Fruit fly (Drosophila melanogaster) whole organism, embryonic: Measurements from ENCODE around the gene Trim9.

ENCODE experiments used
- CG10366 ChIP-seq: fragments of 200-800 bp; sonication (Bioruptor generic); IDR thresholded peaks from 2 replicates; pipeline ENCODE4 v1.3.6; 2022; ENCODE audit warnings: missing biosample characterization, missing genetic modification characterization
- CG11093 ChIP-seq: fragments of 200-800 bp; sonication (Bioruptor generic); IDR thresholded peaks from 3 replicates; pipeline ENCODE4 v1.3.6; 2022; ENCODE audit warnings: missing biosample characterization, missing genetic modification characterization
- CG11696 ChIP-seq: fragments of 200-800 bp; sonication (Bioruptor generic); IDR thresholded peaks from 2 replicates; pipeline ENCODE4 v1.3.6; 2022; ENCODE audit warnings: missing biosample characterization, missing genetic modification characterization
- CG12104 ChIP-seq: fragments of 200-800 bp; sonication (Bioruptor generic); optimal IDR thresholded peaks from 3 replicates; lab custom pipeline; 2016; ENCODE audit warnings: missing biosample characterization, missing genetic modification characterization
- CG13296 ChIP-seq: fragments of 200-800 bp; sonication (Bioruptor generic); optimal IDR thresholded peaks from 3 replicates; lab custom pipeline; 2018; ENCODE audit warnings: missing biosample characterization, mild to moderate bottlenecking, missing genetic modification characterization
- CG13424 ChIP-seq: fragments of 200-800 bp; sonication (Bioruptor generic); optimal IDR thresholded peaks from 2 replicates; lab custom pipeline; 2019; ENCODE audit warnings: missing biosample characterization, mild to moderate bottlenecking, missing genetic modification characterization, moderate library complexity
- CG13775 ChIP-seq: fragments of 200-800 bp; sonication (Bioruptor generic); optimal IDR thresholded peaks from 3 replicates; lab custom pipeline; 2017; ENCODE audit warnings: missing biosample characterization, mild to moderate bottlenecking, missing genetic modification characterization
- CG14710 ChIP-seq: fragments of 200-800 bp; sonication (Bioruptor generic); optimal IDR thresholded peaks from 3 replicates; lab custom pipeline; 2019; ENCODE audit warnings: missing biosample characterization, mild to moderate bottlenecking, missing genetic modification characterization, moderate library complexity
- CG1603 ChIP-seq: fragments of 200-800 bp; sonication (Bioruptor generic); optimal IDR thresholded peaks from 2 replicates; lab custom pipeline; 2019; ENCODE audit warnings: missing biosample characterization, mild to moderate bottlenecking, missing genetic modification characterization, moderate library complexity
- CG2199 ChIP-seq: fragments of 200-800 bp; sonication (Bioruptor generic); IDR thresholded peaks from 3 replicates; pipeline ENCODE4 v1.3.6; 2022; ENCODE audit warnings: missing biosample characterization, missing genetic modification characterization
- CG30403 ChIP-seq: fragments of 200-800 bp; sonication (Bioruptor generic); optimal IDR thresholded peaks from 3 replicates; lab custom pipeline; 2016; ENCODE audit warnings: missing biosample characterization, missing genetic modification characterization
- CG34224 ChIP-seq: fragments of 200-800 bp; sonication (Bioruptor generic); IDR thresholded peaks from 3 replicates; pipeline ENCODE4 v1.3.6; 2022; ENCODE audit warnings: missing biosample characterization, missing genetic modification characterization; ENCODE audit not compliant: partially characterized antibody
- CG4854 ChIP-seq: fragments of 200-800 bp; sonication (Bioruptor generic); optimal IDR thresholded peaks from 2 replicates; lab custom pipeline; 2016; ENCODE audit warnings: missing biosample characterization, missing genetic modification characterization, inconsistent platforms
- CG6175 ChIP-seq: fragments of 200-800 bp; sonication (Bioruptor generic); IDR thresholded peaks from 3 replicates; pipeline ENCODE4 v1.3.6; 2022; ENCODE audit warnings: missing biosample characterization, missing genetic modification characterization
- CG7357 ChIP-seq: fragments of 200-800 bp; sonication (Bioruptor generic); IDR thresholded peaks from 3 replicates; pipeline ENCODE4 v1.3.6; 2022; ENCODE audit warnings: missing biosample characterization, missing genetic modification characterization
- CHES-1-like ChIP-seq: fragments of 200-800 bp; sonication (Bioruptor generic); optimal IDR thresholded peaks from 2 replicates; lab custom pipeline; 2016; ENCODE audit warnings: missing biosample characterization, missing genetic modification characterization
- CkIIα-i1 ChIP-seq: fragments of 200-800 bp; sonication (Bioruptor generic); IDR thresholded peaks from 2 replicates; pipeline ENCODE4 v1.3.6; 2022; ENCODE audit warnings: missing biosample characterization, missing genetic modification characterization
- CrebB ChIP-seq: fragments of 200-800 bp; sonication (Bioruptor generic); optimal IDR thresholded peaks from 3 replicates; lab custom pipeline; 2018; ENCODE audit warnings: missing biosample characterization, mild to moderate bottlenecking, missing genetic modification characterization
- Dbx ChIP-seq: fragments of 200-800 bp; sonication (Bioruptor generic); IDR thresholded peaks from 3 replicates; pipeline ENCODE4 v1.3.6; 2022; ENCODE audit warnings: missing biosample characterization, missing genetic modification characterization
- Dref ChIP-seq: fragments of 200-800 bp; sonication (Bioruptor generic); IDR thresholded peaks from 2 replicates; pipeline ENCODE4 v1.3.6; 2022; ENCODE audit warnings: missing biosample characterization, missing genetic modification characterization
- Elba2 ChIP-seq: fragments of 200-800 bp; sonication (Bioruptor generic); optimal IDR thresholded peaks from 3 replicates; lab custom pipeline; 2016; ENCODE audit warnings: missing biosample characterization, missing genetic modification characterization
- HLH4C ChIP-seq: fragments of 200-800 bp; sonication (Bioruptor generic); IDR thresholded peaks from 3 replicates; pipeline ENCODE4 v1.3.6; 2022; ENCODE audit warnings: missing biosample characterization, missing genetic modification characterization; ENCODE audit not compliant: partially characterized antibody
- HLHmδ ChIP-seq: fragments of 200-800 bp; sonication (Bioruptor generic); optimal IDR thresholded peaks from 2 replicates; lab custom pipeline; 2018; ENCODE audit warnings: missing biosample characterization, mild to moderate bottlenecking, missing genetic modification characterization, moderate library complexity
- Med ChIP-seq: fragments of 200-800 bp; sonication (Bioruptor generic); peaks from one replicate; lab custom pipeline; 2016; ENCODE audit warnings: missing biosample characterization, missing genetic modification characterization, mild to moderate bottlenecking, inconsistent platforms, moderate library complexity
- Meics ChIP-seq: fragments of 200-800 bp; sonication (Bioruptor generic); optimal IDR thresholded peaks from 2 replicates; lab custom pipeline; 2017; ENCODE audit warnings: missing biosample characterization, mild to moderate bottlenecking, missing genetic modification characterization
- NFAT ChIP-seq: fragments of 200-800 bp; sonication (Bioruptor generic); IDR thresholded peaks from 2 replicates; pipeline ENCODE4 v1.3.6; 2022; ENCODE audit warnings: missing biosample characterization, missing genetic modification characterization
- NK7.1 ChIP-seq: fragments of 200-800 bp; sonication (Bioruptor generic); optimal IDR thresholded peaks from 3 replicates; lab custom pipeline; 2016; ENCODE audit warnings: missing biosample characterization, missing genetic modification characterization
- Neu2 ChIP-seq: fragments of 200-800 bp; sonication (Bioruptor generic); optimal IDR thresholded peaks from 3 replicates; lab custom pipeline; 2016; ENCODE audit warnings: missing biosample characterization, missing genetic modification characterization, borderline replicate concordance
- Oaz ChIP-seq: fragments of 200-800 bp; sonication (Bioruptor generic); IDR thresholded peaks from 2 replicates; pipeline ENCODE4 v1.3.6; 2022; ENCODE audit warnings: missing biosample characterization, missing genetic modification characterization
- Ravus ChIP-seq: fragments of 200-800 bp; sonication (Bioruptor generic); IDR thresholded peaks from 2 replicates; pipeline ENCODE4 v1.3.6; 2022; ENCODE audit warnings: missing biosample characterization, missing genetic modification characterization
- Sox100B ChIP-seq: fragments of 200-800 bp; sonication (Bioruptor generic); optimal IDR thresholded peaks from 3 replicates; lab custom pipeline; 2018; ENCODE audit warnings: missing biosample characterization, mild to moderate bottlenecking, missing genetic modification characterization
- Trl ChIP-seq, 3 experiments: fragments of >200 bp in 2 of 3; fragments of 200-800 bp in 1 of 3; sonication (Bioruptor generic) in 1 of 3; optimal IDR thresholded peaks; 2 replicates in 1 of 3; 3 replicates in 2 of 3; lab custom pipeline; 2016 to 2017; ENCODE audit warnings: missing biosample characterization in 1 of 3, missing genetic modification characterization in 1 of 3
- abd-A ChIP-seq: fragments of 200-800 bp; sonication (Bioruptor generic); optimal IDR thresholded peaks from 3 replicates; lab custom pipeline; 2019; ENCODE audit warnings: missing biosample characterization, mild to moderate bottlenecking, missing genetic modification characterization, moderate library complexity
- ap ChIP-seq: fragments of 200-800 bp; sonication (Bioruptor generic); IDR thresholded peaks from 2 replicates; pipeline ENCODE4 v1.3.6; 2022; ENCODE audit warnings: missing biosample characterization, missing genetic modification characterization
- br ChIP-seq: fragments of >200 bp; optimal IDR thresholded peaks from 2 replicates; lab custom pipeline; 2017
- cg ChIP-seq: fragments of 200-800 bp; sonication (Bioruptor generic); optimal IDR thresholded peaks from 3 replicates; lab custom pipeline; 2019; ENCODE audit warnings: missing biosample characterization, mild to moderate bottlenecking, missing genetic modification characterization, moderate library complexity
- dan ChIP-seq: fragments of 200-800 bp; sonication (Bioruptor generic); IDR thresholded peaks from 2 replicates; pipeline ENCODE4 v1.3.6; 2022; ENCODE audit warnings: missing biosample characterization, missing genetic modification characterization
- danr ChIP-seq: fragments of 200-800 bp; sonication (Bioruptor generic); IDR thresholded peaks from 2 replicates; pipeline ENCODE4 v1.3.6; 2022; ENCODE audit warnings: missing biosample characterization, missing genetic modification characterization
- dm ChIP-seq: fragments of 200-800 bp; sonication (Bioruptor generic); optimal IDR thresholded peaks from 3 replicates; lab custom pipeline; 2016; ENCODE audit warnings: missing biosample characterization, missing genetic modification characterization
- gfzf ChIP-seq: fragments of 200-800 bp; sonication (Bioruptor generic); optimal IDR thresholded peaks from 2 replicates; lab custom pipeline; 2016; ENCODE audit warnings: missing biosample characterization, mild to moderate bottlenecking, missing genetic modification characterization, moderate library complexity
- hkb ChIP-seq, 2 experiments: fragments of 200-800 bp in 1 of 2; fragments of >200 bp in 1 of 2; sonication (Bioruptor generic) in 1 of 2; IDR thresholded peaks in 1 of 2; optimal IDR thresholded peaks in 1 of 2; 2 replicates each; pipeline versions ENCODE4 v1.3.6 to Lab custom; 2017 to 2022; ENCODE audit warnings: missing biosample characterization in 1 of 2, missing genetic modification characterization in 1 of 2
- jumu ChIP-seq: fragments of 200-800 bp; sonication (Bioruptor generic); optimal IDR thresholded peaks from 3 replicates; lab custom pipeline; 2016; ENCODE audit warnings: missing biosample characterization, missing genetic modification characterization
- lbe ChIP-seq: fragments of 200-800 bp; sonication (Bioruptor generic); optimal IDR thresholded peaks from 2 replicates; lab custom pipeline; 2016; ENCODE audit warnings: missing biosample characterization, mild to moderate bottlenecking, missing genetic modification characterization
- lilli ChIP-seq: fragments of 200-800 bp; sonication (Bioruptor generic); optimal IDR thresholded peaks from 3 replicates; lab custom pipeline; 2016; ENCODE audit warnings: missing biosample characterization, missing genetic modification characterization
- nom ChIP-seq: fragments of 200-800 bp; sonication (Bioruptor generic); optimal IDR thresholded peaks from 2 replicates; lab custom pipeline; 2017; ENCODE audit warnings: missing biosample characterization, missing genetic modification characterization, mild to moderate bottlenecking, moderate library complexity, missing genetic modification reagents
- slou ChIP-seq: fragments of 200-800 bp; sonication (Bioruptor generic); optimal IDR thresholded peaks from 3 replicates; lab custom pipeline; 2016; ENCODE audit warnings: missing biosample characterization, missing genetic modification characterization
- tna ChIP-seq: fragments of 200-800 bp; sonication (Bioruptor generic); IDR thresholded peaks from 2 replicates; pipeline ENCODE4 v1.3.6; 2022; ENCODE audit warnings: missing biosample characterization, missing genetic modification characterization; ENCODE audit not compliant: partially characterized antibody
- ttk ChIP-seq: fragments of 200-800 bp; sonication (Bioruptor generic); IDR thresholded peaks from 2 replicates; pipeline ENCODE4 v2.1.2; 2022; ENCODE audit warnings: missing biosample characterization, missing genetic modification characterization
- usp ChIP-seq: fragments of >200 bp; optimal IDR thresholded peaks from 2 replicates; lab custom pipeline; 2017; ENCODE audit warnings: missing biosample characterization, missing genetic modification characterization
- wdn ChIP-seq: fragments of 200-800 bp; sonication (Bioruptor generic); IDR thresholded peaks from 2 replicates; pipeline ENCODE4 v1.3.6; 2022; ENCODE audit warnings: missing biosample characterization, missing genetic modification characterization
- zfh2 ChIP-seq: fragments of 200-800 bp; sonication (Bioruptor generic); optimal IDR thresholded peaks from 2 replicates; lab custom pipeline; 2016; ENCODE audit warnings: missing biosample characterization, missing genetic modification characterization

Trim9 gene

DNA sequence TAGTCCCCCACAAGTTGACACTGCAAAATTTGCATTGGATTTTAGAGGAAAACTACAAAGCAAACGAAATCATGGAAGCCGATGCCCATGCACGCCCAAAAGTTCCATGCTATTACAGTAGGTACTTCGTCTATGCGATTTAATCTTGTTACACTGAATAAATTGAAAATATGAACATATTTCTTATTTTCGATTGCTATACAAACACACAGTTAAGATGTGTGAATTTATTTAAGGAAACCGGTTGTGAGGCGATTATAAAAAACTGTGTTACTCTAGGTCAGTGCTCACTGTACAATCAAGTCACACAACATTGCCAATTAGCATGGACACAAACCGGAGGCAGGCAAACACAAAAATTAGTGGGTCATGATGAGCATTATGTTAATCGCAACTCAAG lies 120.9 kb downstream of the Trim9 start (continued):
- TF ChIP-seq CG30403 (GFP tag; lab: Kevin White, UChicago) (peak; percentile 80), CG6175 (GFP tag; lab: Robert Waterston, UW) (peak; percentile 73; the same call in 2 of the 3 replicates), CG7357 (peak; percentile 76; the same call in 2 of the 3 replicates), CG13775 (GFP tag; lab: Kevin White, UChicago) (peak; percentile 39), CG13424 (tag; lab: Kevin White, UChicago) (peak; percentile 83), dan (GFP tag; lab: Robert Waterston, UW) (peak; percentile 33; the same call in 1 of the 2 replicates), Ravus (GFP tag; lab: Robert Waterston, UW) (peak; percentile 72), br (lab: Kevin White, UChicago) (no peak), nom (GFP tag; lab: Kevin White, UChicago) (peak; percentile 23), tna (GFP tag; lab: Robert Waterston, UW) (no peak), CrebB (tag; lab: Kevin White, UChicago) (peak; percentile 39), Dref (no peak), Sox100B (GFP tag; lab: Kevin White, UChicago) (peak; percentile 63), NFAT (GFP tag; lab: Robert Waterston, UW) (peak; percentile 78), slou (peak; percentile 61), lbe (GFP tag; lab: Kevin White, UChicago) (no peak), Dbx (GFP tag; lab: Robert Waterston, UW) (peak; percentile 64; the same call in 1 of the 3 replicates), zfh2 (GFP tag; lab: Kevin White, UChicago) (peak; percentile 59), ttk (GFP tag; lab: Robert Waterston, UW) (peak; percentile 89), dm (GFP tag; lab: Kevin White, UChicago) (peak; percentile 52), CG14710 (tag; lab: Kevin White, UChicago) (no peak), jumu (GFP tag; lab: Kevin White, UChicago) (peak; percentile 64), lilli (GFP tag; lab: Kevin White, UChicago) (peak; percentile 85), Elba2 (GFP tag; lab: Kevin White, UChicago) (no peak), HLHmδ (GFP tag; lab: Kevin White, UChicago) (no peak), danr (GFP tag; lab: Robert Waterston, UW) (peak; percentile 73), Oaz (GFP tag; lab: Robert Waterston, UW) (peak; percentile 81), CG12104 (GFP tag; lab: Kevin White, UChicago) (peak; percentile 36), CkIIα-i1 (GFP tag; lab: Robert Waterston, UW) (peak; percentile 84), CHES-1-like (GFP tag; lab: Kevin White, UChicago) (peak; percentile 58), CG11696 (GFP tag; lab: Robert Waterston, UW) (peak; percentile 76), wdn (GFP tag; lab: Robert Waterston, UW) (peak; percentile 64), Med (GFP tag; lab: Kevin White, UChicago) (peak; percentile 97), CG11093 (peak; percentile 73), CG1603 (tag; lab: Kevin White, UChicago) (peak; percentile 81), cg (GFP tag; lab: Kevin White, UChicago) (no peak), Neu2 (GFP tag; lab: Kevin White, UChicago) (no peak), abd-A (tag; lab: Kevin White, UChicago) (no peak), hkb (optimal IDR thresholded peaks at IDR 0.05; lab: Kevin White, UChicago) (no peak), hkb (GFP tag; IDR thresholded peaks at IDR 0.05; lab: Robert Waterston, UW) (peak; percentile 95), CG2199 (peak; percentile 60; the same call in 1 of the 3 replicates), Meics (GFP tag; lab: Kevin White, UChicago) (peak; percentile 75), NK7.1 (GFP tag; lab: Kevin White, UChicago) (peak; percentile 2), CG34224 (GFP tag; lab: Robert Waterston, UW) (no peak), CG10366 (peak; percentile 90), HLH4C (GFP tag; lab: Robert Waterston, UW) (no peak), CG4854 (GFP tag; lab: Kevin White, UChicago) (peak; percentile 54), ap (peak; percentile 76), gfzf (GFP tag; lab: Kevin White, UChicago) (no peak), Trl (optimal IDR thresholded peaks at IDR 0.05; lab: Kevin White, UChicago) (no peak), Trl (GFP tag; optimal IDR thresholded peaks at IDR 0.05; lab: Kevin White, UChicago) (peak; percentile 79), CG13296 (GFP tag; lab: Kevin White, UChicago) (peak; percentile 74), usp (GFP tag; lab: Kevin White, UChicago) (no peak)
